Worm (Caenorhabditis elegans) whole organism, L3 larva: Measurements from ENCODE around the gene T23B5.3.

Source experiments
- zag-1 ChIP-seq: fragments of 150-350 bp; optimal IDR thresholded peaks from 2 replicates; lab custom pipeline; 2014; ENCODE audit warnings: missing biosample characterization, missing genetic modification characterization
- ztf-4 ChIP-seq: fragments of 150-350 bp; optimal IDR thresholded peaks from 2 replicates; lab custom pipeline; 2014; ENCODE audit warnings: missing biosample characterization, missing genetic modification characterization

- TF ChIP-seq zag-1 (tag; lab: Kevin White, UChicago) (no peak), ztf-4 (tag; lab: Kevin White, UChicago) (no peak)
Observed at ce11 chrIV:12746284-12746683, 57.8 kb downstream of the T23B5.3 start, which contains the start of gene inx-6.
